Fruit fly (Drosophila melanogaster): ENCODE measurements around the gene capt.

Gene capt

DNA sequence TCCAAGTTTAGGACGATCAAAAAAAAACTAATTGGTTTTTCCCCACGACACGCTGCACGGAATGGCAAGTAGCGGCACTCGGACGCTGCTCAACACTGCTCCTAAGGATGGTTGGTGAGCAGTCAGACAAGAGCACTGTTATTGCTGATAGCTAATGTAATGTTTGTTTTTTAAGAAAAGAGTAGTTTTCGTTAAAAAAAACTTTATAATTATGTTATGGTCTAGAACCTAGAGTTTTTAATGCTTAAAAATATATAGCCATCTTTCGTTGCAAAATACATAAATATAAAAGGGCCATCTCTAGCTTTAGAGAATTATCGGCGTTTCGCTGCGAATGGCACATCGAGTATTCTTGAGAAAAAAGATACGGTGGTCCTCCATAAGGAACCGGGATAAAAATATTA, 14.6 kb upstream of the capt start, which contains the start of the genes Charon and CG4887 (continued):
- peak; percentile 49 for TF ChIP-seq Neu2 (GFP tag; optimal IDR thresholded peaks at IDR 0.05; ENCODE audit: borderline replicate concordance)
- 0 out of 3 replicates have a peak, but pooled peaks have one; percentile 37 for TF ChIP-seq CG6791 (GFP tag; IDR thresholded peaks at IDR 0.05; ENCODE audit: partially characterized antibody)
- TF ChIP-seq ab (GFP tag; optimal IDR thresholded peaks at IDR 0.05) = peak; percentile 58
- peak; percentile 83 for TF ChIP-seq CG15601 (tag; optimal IDR thresholded peaks at IDR 0.05)
- TF ChIP-seq dan (GFP tag; IDR thresholded peaks at IDR 0.05) = no peak
- TF ChIP-seq cg (GFP tag; optimal IDR thresholded peaks at IDR 0.05) = no peak
- TF ChIP-seq prd (optimal IDR thresholded peaks at IDR 0.05) = no peak
- peak; percentile 89 for TF ChIP-seq prd (GFP tag; IDR thresholded peaks at IDR 0.05)
- peak; percentile 85 for TF ChIP-seq CG10654 (GFP tag; optimal IDR thresholded peaks at IDR 0.05)
- peak; percentile 83 for TF ChIP-seq Hr3 (GFP tag; optimal IDR thresholded peaks at IDR 0.05)
- TF ChIP-seq Tbp (GFP tag; optimal IDR thresholded peaks at IDR 0.05) = no peak
- peak; percentile 74 for TF ChIP-seq ase (GFP tag; IDR thresholded peaks at IDR 0.05)
- peak; percentile 75 for TF ChIP-seq Six4 (GFP tag; optimal IDR thresholded peaks at IDR 0.05)
- TF ChIP-seq wdn (GFP tag; IDR thresholded peaks at IDR 0.05) = peak; percentile 55
- TF ChIP-seq CG9437 (GFP tag; optimal IDR thresholded peaks at IDR 0.05) = peak; percentile 67
- no peak for TF ChIP-seq jigr1 (GFP tag; IDR thresholded peaks at IDR 0.05)
- no peak for TF ChIP-seq sqz (GFP tag; optimal IDR thresholded peaks at IDR 0.05)
- TF ChIP-seq CG9797 (GFP tag; optimal IDR thresholded peaks at IDR 0.05) = peak; percentile 5
- no peak for TF ChIP-seq Nf-YB (GFP tag; optimal IDR thresholded peaks at IDR 0.05)
- TF ChIP-seq her (GFP tag; optimal IDR thresholded peaks at IDR 0.05) = peak; percentile 27
- TF ChIP-seq CG3847 (GFP tag; IDR thresholded peaks at IDR 0.05) = peak; percentile 92
- TF ChIP-seq CG8359 (GFP tag; optimal IDR thresholded peaks at IDR 0.05; ENCODE audit: borderline replicate concordance) = no peak
- TF ChIP-seq CG14441 (GFP tag; IDR thresholded peaks at IDR 0.05) = peak; percentile 78
- no peak for TF ChIP-seq Oli (tag; optimal IDR thresholded peaks at IDR 0.05)
- TF ChIP-seq CG3281 (GFP tag; optimal IDR thresholded peaks at IDR 0.05) = peak; percentile 80
- TF ChIP-seq MTF-1 (GFP tag; optimal IDR thresholded peaks at IDR 0.05; ENCODE audit: borderline replicate concordance) = no peak
- TF ChIP-seq lmd (GFP tag; IDR thresholded peaks at IDR 0.05) = peak; percentile 84
- TF ChIP-seq CG17912 (GFP tag; optimal IDR thresholded peaks at IDR 0.05) = peak; percentile 19
- TF ChIP-seq Dip3 (GFP tag; optimal IDR thresholded peaks at IDR 0.05) = peak; percentile 91
- peak; percentile 75 for TF ChIP-seq CG10209 (GFP tag; optimal IDR thresholded peaks at IDR 0.05)
- TF ChIP-seq Xrp1 (GFP tag; IDR thresholded peaks at IDR 0.05) = peak; percentile 86
- TF ChIP-seq CG12299 (tag; optimal IDR thresholded peaks at IDR 0.05) = peak; percentile 71
- TF ChIP-seq CG5953 (GFP tag; IDR thresholded peaks at IDR 0.05) = peak; percentile 33; the same call in 1 of the 2 replicates
- TF ChIP-seq ttk (GFP tag; IDR thresholded peaks at IDR 0.05) = peak; percentile 74
- no peak; the same call in 1 of the 3 replicates for TF ChIP-seq CG3726 (GFP tag; IDR thresholded peaks at IDR 0.05)
- TF ChIP-seq CG30020 (tag; optimal IDR thresholded peaks at IDR 0.05) = no peak
- TF ChIP-seq Hsf (GFP tag; optimal IDR thresholded peaks at IDR 0.05) = peak; percentile 89
- TF ChIP-seq CG14965 (GFP tag; optimal IDR thresholded peaks at IDR 0.05; ENCODE audit: borderline replicate concordance) = no peak
- TF ChIP-seq exex (tag; optimal IDR thresholded peaks at IDR 0.05) = no peak
- no peak for TF ChIP-seq Trl (optimal IDR thresholded peaks at IDR 0.05)
- TF ChIP-seq Trl (GFP tag; optimal IDR thresholded peaks at IDR 0.05) = peak; percentile 86
- TF ChIP-seq CG1792 (GFP tag; optimal IDR thresholded peaks at IDR 0.05) = peak; percentile 72
- no peak for TF ChIP-seq sug (tag; optimal IDR thresholded peaks at IDR 0.05)
- peak; percentile 41; the same call in 1 of the 3 replicates for TF ChIP-seq CG11695 (GFP tag; IDR thresholded peaks at IDR 0.05)
- TF ChIP-seq CG14710 (tag; optimal IDR thresholded peaks at IDR 0.05) = peak; percentile 86
- TF ChIP-seq nau (GFP tag; optimal IDR thresholded peaks at IDR 0.05) = no peak
- TF ChIP-seq unc-4 (GFP tag; IDR thresholded peaks at IDR 0.05; ENCODE audit: partially characterized antibody) = peak; percentile 79
- peak; percentile 61; the same call in 1 of the 2 replicates for TF ChIP-seq chm (GFP tag; IDR thresholded peaks at IDR 0.05)
- no peak for TF ChIP-seq CG6254 (GFP tag; optimal IDR thresholded peaks at IDR 0.05)
- no peak; the same call in 1 of the 2 replicates for TF ChIP-seq Poxn (GFP tag; IDR thresholded peaks at IDR 0.05)
- peak; percentile 52 for TF ChIP-seq CrebB (tag; optimal IDR thresholded peaks at IDR 0.05)
